Fruit fly (Drosophila melanogaster) whole organism, wandering third instar larva: ENCODE measurements around the gene v.

Source experiments
- Abd-B ChIP-seq: fragments of >200 bp; optimal IDR thresholded peaks from 2 replicates; lab custom pipeline; 2017; ENCODE audit warnings: missing biosample characterization, missing genetic modification characterization
- CG32264 ChIP-seq: fragments of 200-800 bp; sonication (Bioruptor generic); optimal IDR thresholded peaks from 2 replicates; lab custom pipeline; 2016; ENCODE audit warnings: missing biosample characterization, missing genetic modification characterization
- Mio ChIP-seq: sonication (Bioruptor generic); optimal IDR thresholded peaks from 2 replicates; lab custom pipeline; 2016; ENCODE audit warnings: missing biosample characterization, missing genetic modification characterization
- Myc ChIP-seq: fragments of >200 bp; optimal IDR thresholded peaks from 2 replicates; lab custom pipeline; 2017
- br ChIP-seq: fragments of 200-800 bp; sonication (Bioruptor generic); optimal IDR thresholded peaks from 2 replicates; lab custom pipeline; 2016; ENCODE audit warnings: missing biosample characterization, missing genetic modification characterization
- dmrt93B ChIP-seq: fragments of 200-800 bp; sonication (Bioruptor generic); optimal IDR thresholded peaks from 2 replicates; lab custom pipeline; 2018; ENCODE audit warnings: missing biosample characterization, mild to moderate bottlenecking, missing genetic modification characterization
- fru ChIP-seq: fragments of 200-800 bp; sonication (Bioruptor generic); optimal IDR thresholded peaks from 3 replicates; lab custom pipeline; 2016; ENCODE audit warnings: missing biosample characterization, mild to moderate bottlenecking, missing genetic modification characterization
- h ChIP-seq: fragments of 200-800 bp; sonication (Bioruptor generic); optimal IDR thresholded peaks from 3 replicates; lab custom pipeline; 2016; ENCODE audit warnings: missing biosample characterization, mild to moderate bottlenecking, missing genetic modification characterization
- pan ChIP-seq: fragments of >200 bp; optimal IDR thresholded peaks from 2 replicates; lab custom pipeline; 2017
- rgr ChIP-seq: fragments of 200-800 bp; sonication (Bioruptor generic); optimal IDR thresholded peaks from 3 replicates; lab custom pipeline; 2016; ENCODE audit warnings: missing biosample characterization, mild to moderate bottlenecking, missing genetic modification characterization
- usp ChIP-seq: fragments of >200 bp; optimal IDR thresholded peaks from 2 replicates; lab custom pipeline; 2017; ENCODE audit warnings: missing biosample characterization, missing genetic modification characterization
- woc ChIP-seq: sonication (Bioruptor generic); optimal IDR thresholded peaks from 2 replicates; lab custom pipeline; 2016; ENCODE audit warnings: missing biosample characterization, mild to moderate bottlenecking, missing genetic modification characterization

dm6 chrX:10889955-10890617 lies 33.7 kb upstream of the v start:
- TF ChIP-seq h (GFP tag; lab: Kevin White, UChicago): peak; percentile 17
- TF ChIP-seq Abd-B (GFP tag; lab: Kevin White, UChicago): no peak
- no peak for TF ChIP-seq pan (lab: Kevin White, UChicago)
- TF ChIP-seq CG32264: no peak
- no peak for TF ChIP-seq Myc (lab: Kevin White, UChicago)
- peak; percentile 34 for TF ChIP-seq fru
- no peak for TF ChIP-seq dmrt93B (GFP tag; lab: Kevin White, UChicago)
- TF ChIP-seq Mio (GFP tag; lab: Kevin White, UChicago): no peak
- TF ChIP-seq br (GFP tag; lab: Kevin White, UChicago): no peak
- no peak for TF ChIP-seq usp
- TF ChIP-seq rgr (GFP tag; lab: Kevin White, UChicago): peak; percentile 53
- TF ChIP-seq woc (GFP tag; lab: Kevin White, UChicago): no peak
